Worm (Caenorhabditis elegans) whole organism, L1 larva: ENCODE data around the gene ZK994.6.

Experiments
- F16B12.6 ChIP-seq: fragments of 150-350 bp; optimal IDR thresholded peaks from 2 replicates; lab custom pipeline; 2014; ENCODE audit warnings: missing biosample characterization, missing genetic modification characterization
- Y116A8C.19 ChIP-seq: sonication (generic microtip); optimal IDR thresholded peaks from 2 replicates; lab custom pipeline; 2016; ENCODE audit warnings: missing compliant biosample characterization, missing genetic modification characterization, borderline replicate concordance
- alr-1 ChIP-seq: fragments of 200-800 bp; sonication (Bioruptor generic); optimal IDR thresholded peaks from 2 replicates; lab custom pipeline; 2018; ENCODE audit warnings: borderline replicate concordance, mild to moderate bottlenecking, missing genetic modification characterization, missing compliant biosample characterization
- ceh-63 ChIP-seq: fragments of 200-800 bp; sonication (Bioruptor generic); optimal IDR thresholded peaks from 2 replicates; lab custom pipeline; 2018; ENCODE audit warnings: mild to moderate bottlenecking, missing genetic modification characterization, missing compliant biosample characterization
- ceh-82 ChIP-seq, 3 experiments: fragments of 150-350 bp in 1 of 3; sonication (generic microtip) in 2 of 3; optimal IDR thresholded peaks; 2 replicates each; lab custom pipeline; 2014 to 2017; ENCODE audit warnings: missing biosample characterization in 3 of 3, missing genetic modification characterization in 3 of 3
- ces-1 ChIP-seq: fragments of 150-350 bp; optimal IDR thresholded peaks from 2 replicates; lab custom pipeline; 2014; ENCODE audit warnings: missing biosample characterization, missing genetic modification reagents, missing genetic modification characterization
- dpl-1 ChIP-seq, 3 experiments: fragments of 150-350 bp in 2 of 3; sonication (generic microtip) in 1 of 3; optimal IDR thresholded peaks; 2 replicates each; lab custom pipeline; 2014 to 2017; ENCODE audit warnings: missing biosample characterization in 3 of 3, missing genetic modification characterization in 3 of 3, missing genetic modification reagents in 3 of 3
- dsc-1 ChIP-seq: sonication (generic microtip); optimal IDR thresholded peaks from 2 replicates; lab custom pipeline; 2016; ENCODE audit warnings: mild to moderate bottlenecking, missing genetic modification characterization, missing compliant biosample characterization
- efl-1 ChIP-seq, 4 experiments: fragments of 150-350 bp; optimal IDR thresholded peaks in 3 of 4; peaks in 1 of 4; 1 replicate in 1 of 4; 2 replicates in 3 of 4; lab custom pipeline; 2014; ENCODE audit warnings: missing biosample characterization in 2 of 4, missing genetic modification characterization in 2 of 4, missing genetic modification reagents in 2 of 4
- efl-3 ChIP-seq: fragments of 200-800 bp; sonication (Bioruptor generic); optimal IDR thresholded peaks from 2 replicates; lab custom pipeline; 2018; ENCODE audit warnings: mild to moderate bottlenecking, missing genetic modification characterization, missing compliant biosample characterization
- egl-13 ChIP-seq: sonication (generic microtip); optimal IDR thresholded peaks from 2 replicates; lab custom pipeline; 2016; ENCODE audit warnings: missing genotype, missing genetic modification reagents, missing genetic modification characterization, missing compliant biosample characterization
- egl-27 ChIP-seq, 2 experiments: fragments of 150-350 bp in 1 of 2; sonication (generic microtip); optimal IDR thresholded peaks; 3 replicates each; lab custom pipeline; 2017 to 2018; ENCODE audit warnings: missing biosample characterization in 2 of 2, missing genetic modification characterization in 2 of 2, missing genetic modification reagents in 2 of 2
- elt-2 ChIP-seq: sonication (generic microtip); optimal IDR thresholded peaks from 2 replicates; lab custom pipeline; 2016; ENCODE audit warnings: missing genetic modification characterization, mild to moderate bottlenecking, inconsistent platforms, missing compliant biosample characterization, missing genetic modification reagents
- elt-3 ChIP-seq, 6 experiments: fragments of 150-350 bp in 1 of 6; sonication (generic microtip); optimal IDR thresholded peaks; 2 replicates each; lab custom pipeline; 2017 to 2018; ENCODE audit warnings: missing biosample characterization in 6 of 6, missing genetic modification characterization in 6 of 6, inconsistent platforms in 1 of 6
- fkh-10 ChIP-seq: sonication (generic microtip); optimal IDR thresholded peaks from 2 replicates; lab custom pipeline; 2017; ENCODE audit warnings: missing biosample characterization, missing genetic modification reagents, missing genetic modification characterization
- fkh-4 ChIP-seq: sonication (generic microtip); optimal IDR thresholded peaks from 2 replicates; lab custom pipeline; 2016; ENCODE audit warnings: missing compliant biosample characterization, missing genetic modification characterization, borderline replicate concordance
- fkh-8 ChIP-seq: sonication (generic microtip); optimal IDR thresholded peaks from 2 replicates; lab custom pipeline; 2016; ENCODE audit warnings: mild to moderate bottlenecking, missing genetic modification characterization, missing compliant biosample characterization
- hlh-17 ChIP-seq: fragments of 200-800 bp; sonication (Bioruptor generic); optimal IDR thresholded peaks from 2 replicates; lab custom pipeline; 2018; ENCODE audit warnings: missing genetic modification characterization, mild to moderate bottlenecking, missing compliant biosample characterization, moderate library complexity, borderline replicate concordance
- hlh-4 ChIP-seq: sonication (generic microtip); optimal IDR thresholded peaks from 2 replicates; lab custom pipeline; 2016; ENCODE audit warnings: mild to moderate bottlenecking, missing genetic modification characterization, missing compliant biosample characterization
- irx-1 ChIP-seq: sonication (generic microtip); optimal IDR thresholded peaks from 2 replicates; lab custom pipeline; 2016; ENCODE audit warnings: missing genetic modification characterization, missing compliant biosample characterization
- lin-13 ChIP-seq: fragments of 150-350 bp; optimal IDR thresholded peaks from 2 replicates; lab custom pipeline; 2014; ENCODE audit warnings: missing biosample characterization, missing genetic modification reagents, missing genetic modification characterization
- lin-14 ChIP-seq: fragments of 200-800 bp; sonication (Bioruptor generic); optimal IDR thresholded peaks from 2 replicates; lab custom pipeline; 2018; ENCODE audit warnings: mild to moderate bottlenecking, missing genetic modification characterization, moderate library complexity, missing compliant biosample characterization
- lin-15B ChIP-seq: fragments of 150-350 bp; sonication (generic microtip); optimal IDR thresholded peaks from 3 replicates; lab custom pipeline; 2014; ENCODE audit warnings: missing biosample characterization, missing genetic modification characterization
- lin-35 ChIP-seq, 2 experiments: fragments of 150-350 bp; optimal IDR thresholded peaks; 2 replicates each; lab custom pipeline; 2014; ENCODE audit warnings: missing biosample characterization in 2 of 2, missing genetic modification characterization in 2 of 2, missing genetic modification reagents in 2 of 2
- lsy-2 ChIP-seq, 2 experiments: fragments of 150-350 bp; optimal IDR thresholded peaks; 2 replicates each; lab custom pipeline; 2014; ENCODE audit warnings: missing biosample characterization in 2 of 2, missing genetic modification characterization in 2 of 2
- nhr-11 ChIP-seq: fragments of 150-350 bp; optimal IDR thresholded peaks from 2 replicates; lab custom pipeline; 2014; ENCODE audit warnings: missing biosample characterization, missing genetic modification characterization
- nhr-77 ChIP-seq: fragments of 150-350 bp; optimal IDR thresholded peaks from 2 replicates; lab custom pipeline; 2014; ENCODE audit warnings: missing biosample characterization, missing genetic modification characterization
- nhr-85 ChIP-seq: sonication (generic microtip); peaks from one replicate; lab custom pipeline; 2016; ENCODE audit warnings: missing genetic modification characterization, inconsistent platforms, missing compliant biosample characterization
- nhr-90 ChIP-seq: sonication (generic microtip); optimal IDR thresholded peaks from 2 replicates; lab custom pipeline; 2016; ENCODE audit warnings: mild to moderate bottlenecking, missing genetic modification characterization, missing compliant biosample characterization; ENCODE audit not compliant: poor library complexity
- rnt-1 ChIP-seq: sonication (generic microtip); optimal IDR thresholded peaks from 2 replicates; lab custom pipeline; 2016; ENCODE audit warnings: mild to moderate bottlenecking, missing genetic modification characterization, moderate library complexity, missing compliant biosample characterization
- sox-4 ChIP-seq: sonication (generic microtip); optimal IDR thresholded peaks from 2 replicates; lab custom pipeline; 2016; ENCODE audit warnings: missing genetic modification characterization, missing compliant biosample characterization
- sptf-1 ChIP-seq: fragments of 150-350 bp; optimal IDR thresholded peaks from 2 replicates; lab custom pipeline; 2014; ENCODE audit warnings: missing biosample characterization, missing genetic modification characterization
- tbx-2 ChIP-seq: sonication (generic microtip); optimal IDR thresholded peaks from 2 replicates; lab custom pipeline; 2016; ENCODE audit warnings: missing genetic modification characterization, missing compliant biosample characterization
- unc-130 ChIP-seq: fragments of 150-350 bp; optimal IDR thresholded peaks from 2 replicates; lab custom pipeline; 2017; ENCODE audit warnings: missing biosample characterization, missing genetic modification characterization, inconsistent platforms
- unc-98 ChIP-seq: fragments of 200-800 bp; sonication (Bioruptor generic); IDR thresholded peaks from 2 replicates; pipeline ENCODE4 v1.3.6; 2022; ENCODE audit warnings: missing genetic modification characterization, missing compliant biosample characterization
- vab-15 ChIP-seq: sonication (generic microtip); optimal IDR thresholded peaks from 2 replicates; lab custom pipeline; 2017; ENCODE audit warnings: missing genotype, mild to moderate bottlenecking, missing genetic modification characterization, missing compliant biosample characterization
- zip-4 ChIP-seq: fragments of 200-800 bp; sonication (Bioruptor generic); optimal IDR thresholded peaks from 2 replicates; lab custom pipeline; 2018; ENCODE audit warnings: mild to moderate bottlenecking, missing genetic modification characterization, moderate library complexity, missing compliant biosample characterization

The ZK994.6 gene

DNA sequence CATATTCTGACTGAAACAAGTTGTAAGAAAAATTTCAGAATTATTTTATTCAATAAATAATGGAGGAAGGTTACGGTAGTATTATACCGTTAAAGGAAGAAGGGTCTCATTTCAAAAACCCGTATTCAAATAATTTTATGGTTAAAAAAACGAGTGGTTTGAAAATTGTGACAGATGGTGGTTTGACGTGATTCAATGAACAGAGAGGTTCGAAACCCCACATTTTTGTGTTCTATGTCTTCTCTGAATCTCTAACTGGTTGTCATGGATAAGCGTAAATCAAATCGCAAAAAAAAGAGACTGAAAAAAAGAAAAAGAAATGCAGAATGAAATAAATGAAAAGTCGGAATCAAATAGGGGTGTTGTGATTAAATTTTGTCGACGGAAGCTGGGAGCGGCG is at the start of gene ZK994.6:
TSS of gene ZK994.6 (minus strand) at position 101 of the 400 bp plus-strand sequence.
- TF ChIP-seq fkh-8 (tag; lab: Kevin White, UChicago) (peak; percentile 41), ceh-82 (tag; optimal IDR thresholded peaks at IDR 0.05; lab: Kevin White, UChicago) (no peak), efl-1 (optimal IDR thresholded peaks at IDR 0.05; lab: Kevin White, UChicago) (no peak), efl-1 (GFP tag; optimal IDR thresholded peaks at IDR 0.05 in 1 of 2; lab: Kevin White, UChicago) (peak in 1 of 2 experiments; percentile 5), lsy-2 (tag; optimal IDR thresholded peaks at IDR 0.05; lab: Kevin White, UChicago) (no peak)

ce11 chrV:8555955-8556354 is 48.7 kb upstream of the ZK994.6 start:
- TF ChIP-seq irx-1 (no peak), Y116A8C.19 (tag; lab: Kevin White, UChicago) (no peak), unc-98 (GFP tag; lab: Robert Waterston, UW) (no peak), ceh-63 (GFP tag; lab: Kevin White, UChicago) (no peak), nhr-85 (tag; lab: Kevin White, UChicago) (no peak), fkh-10 (no peak), lsy-2 (tag; optimal IDR thresholded peaks at IDR 0.05; lab: Kevin White, UChicago) (no peak), ces-1 (no peak), tbx-2 (tag; lab: Kevin White, UChicago) (peak; percentile 27), dpl-1 (GFP tag; optimal IDR thresholded peaks at IDR 0.05; lab: Kevin White, UChicago) (no peak), sptf-1 (tag; lab: Kevin White, UChicago) (no peak), sox-4 (tag; lab: Kevin White, UChicago) (no peak), F16B12.6 (tag; lab: Kevin White, UChicago) (no peak), nhr-11 (tag; lab: Kevin White, UChicago) (no peak), hlh-4 (tag; lab: Kevin White, UChicago) (no peak), egl-27 (tag; optimal IDR thresholded peaks at IDR 0.05; lab: Kevin White, UChicago) (no peak), efl-3 (GFP tag; lab: Kevin White, UChicago) (no peak), lin-13 (GFP tag; lab: Kevin White, UChicago) (no peak), dsc-1 (tag; lab: Kevin White, UChicago) (peak; percentile 99), elt-3 (tag; optimal IDR thresholded peaks at IDR 0.05; lab: Kevin White, UChicago) (no peak), lin-35 (GFP tag; optimal IDR thresholded peaks at IDR 0.05; lab: Kevin White, UChicago) (no peak), hlh-17 (GFP tag; lab: Kevin White, UChicago) (no peak), lin-15B (tag; lab: Kevin White, UChicago) (no peak), fkh-4 (tag; lab: Kevin White, UChicago) (peak; percentile 89), alr-1 (tag; lab: Kevin White, UChicago) (no peak), nhr-90 (tag; lab: Kevin White, UChicago) (no peak), vab-15 (no peak)

DNA sequence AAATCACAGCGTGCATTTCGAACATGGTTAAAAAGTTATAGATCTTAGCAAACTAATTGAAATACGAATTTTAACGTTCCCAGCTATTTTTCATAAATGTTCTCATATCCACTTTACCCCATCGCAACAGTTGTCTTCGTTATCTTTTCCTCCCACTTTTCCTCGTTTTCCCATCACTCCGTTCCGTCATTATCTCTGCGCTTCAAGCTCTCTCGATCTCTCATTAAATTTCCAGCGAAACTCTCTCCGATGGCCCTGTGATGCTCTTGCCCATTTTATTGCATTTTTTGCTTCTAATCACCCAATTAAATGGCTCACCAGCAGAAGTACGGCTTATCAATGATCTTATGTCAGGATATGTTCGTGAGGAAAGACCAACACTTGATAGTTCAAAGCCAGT is 45.2 kb upstream of the ZK994.6 start, which contains the start of gene acr-15:
TSS of gene acr-15 (plus strand) at position 236 of the 400 bp plus-strand sequence.
- TF ChIP-seq sox-4 (tag; lab: Kevin White, UChicago) (no peak), irx-1 (no peak), efl-1 (optimal IDR thresholded peaks at IDR 0.05; lab: Kevin White, UChicago) (no peak), efl-1 (GFP tag; optimal IDR thresholded peaks at IDR 0.05 in 1 of 2; lab: Kevin White, UChicago) (peak in 1 of 2 experiments; percentile 78), zip-4 (GFP tag; lab: Kevin White, UChicago) (no peak), lin-14 (GFP tag; lab: Kevin White, UChicago) (peak; percentile 1), rnt-1 (peak; percentile 46), egl-13 (tag; lab: Kevin White, UChicago) (no peak)
- TF ChIP-seq, all 84 proteins: peak for 3

DNA sequence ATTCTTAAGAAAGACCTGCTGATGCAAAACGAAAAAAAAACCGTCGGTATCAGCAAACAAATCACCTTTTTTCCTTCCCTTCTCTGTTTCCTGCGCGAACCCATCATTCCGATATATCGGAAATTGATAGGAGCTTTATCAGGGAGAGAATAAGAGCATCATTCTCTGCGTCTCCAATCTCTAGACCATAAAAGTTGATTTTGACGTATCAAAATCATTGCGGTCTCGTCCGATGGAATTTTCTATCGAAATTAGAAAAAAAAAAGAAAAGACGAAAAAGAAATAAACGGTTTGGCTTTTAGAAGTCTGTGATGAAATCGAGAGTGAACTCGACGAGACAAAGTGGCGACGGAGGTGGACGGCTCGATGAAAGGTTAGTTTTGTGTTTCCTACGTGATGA is 41.8 kb upstream of the ZK994.6 start, which contains the start of gene stdh-4:
TSS of gene stdh-4 (plus strand) at position 301 of the 400 bp plus-strand sequence.
- peak; percentile 11 for TF ChIP-seq nhr-77 (tag; lab: Kevin White, UChicago)
- TF ChIP-seq sptf-1 (tag; lab: Kevin White, UChicago): no peak
- no peak for TF ChIP-seq unc-130 (tag; lab: Kevin White, UChicago)
- peak; percentile 0 for TF ChIP-seq tbx-2 (tag; lab: Kevin White, UChicago)
- TF ChIP-seq elt-2 (tag; lab: Kevin White, UChicago): no peak
- TF ChIP-seq dsc-1 (tag; lab: Kevin White, UChicago): no peak
- TF ChIP-seq, all 84 proteins: peak for 2
